Fruit fly (Drosophila melanogaster): Measurements from ENCODE around the gene CG9135.

CG9135 gene

DNA sequence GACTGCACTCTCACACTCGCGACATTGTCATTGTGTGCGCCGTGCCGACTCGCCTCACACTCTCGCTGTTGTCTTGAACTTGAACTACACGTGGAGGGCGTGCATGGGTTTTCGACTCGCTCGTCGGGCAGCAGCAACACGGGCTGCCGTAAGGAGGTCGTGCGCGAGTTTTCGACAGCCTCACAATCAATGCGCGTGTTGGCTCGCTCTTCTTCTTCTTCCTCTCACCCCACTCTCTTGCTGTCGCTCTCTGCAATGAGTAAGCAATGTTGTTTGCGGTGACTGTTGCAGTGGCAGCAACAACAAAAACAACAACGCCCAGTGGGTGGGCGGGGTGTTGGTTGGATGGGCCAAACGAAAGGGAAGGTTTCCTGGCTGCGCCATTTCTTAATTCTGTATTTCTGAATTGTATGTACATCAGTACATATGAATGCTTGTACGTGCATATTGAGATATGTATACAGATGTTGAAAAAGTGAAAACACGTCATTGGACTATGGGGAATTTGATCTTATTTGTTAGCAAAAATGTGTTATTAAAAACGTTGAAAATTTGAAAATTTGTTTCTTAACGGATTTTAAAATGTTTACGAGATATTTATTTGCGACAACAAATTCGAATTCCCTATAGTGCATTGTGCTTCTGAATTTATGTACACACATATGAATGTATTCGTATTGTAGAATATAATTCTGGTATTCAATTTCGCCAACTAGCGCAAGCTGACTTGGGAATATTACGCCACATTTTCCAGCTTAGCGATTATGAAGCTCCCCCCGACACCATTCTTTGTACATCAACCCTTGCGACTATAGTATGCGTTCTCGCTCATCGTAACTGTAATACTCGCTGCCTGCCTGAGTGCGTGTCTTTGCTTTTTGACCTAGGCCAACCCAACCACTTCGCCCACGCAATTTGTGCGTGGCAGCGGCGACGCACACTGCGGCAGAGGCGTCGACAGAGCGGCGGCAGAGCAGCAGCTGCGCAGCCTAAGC is 38.1 kb downstream of the CG9135 start (continued):
- TF ChIP-seq chm (GFP tag; IDR thresholded peaks at IDR 0.05) (peak; percentile 70; the same call in 1 of the 2 replicates), CG6854 (GFP tag; optimal IDR thresholded peaks at IDR 0.05) (no peak), Dref (GFP tag; IDR thresholded peaks at IDR 0.05) (no peak), CG14710 (tag; optimal IDR thresholded peaks at IDR 0.05) (no peak), dati (GFP tag; IDR thresholded peaks at IDR 0.05) (no peak), zf30C (GFP tag; optimal IDR thresholded peaks at IDR 0.05) (peak; percentile 29), CG31441 (GFP tag; IDR thresholded peaks at IDR 0.05) (0 out of 2 replicates have a peak, but pooled peaks have one; percentile 13), Adf1 (GFP tag; IDR thresholded peaks at IDR 0.05) (peak; percentile 99), E2f1 (GFP tag; IDR thresholded peaks at IDR 0.05) (no peak), CG18764 (GFP tag; optimal IDR thresholded peaks at IDR 0.05) (no peak), Ptx1 (GFP tag; IDR thresholded peaks at IDR 0.05) (no peak), CG30431 (GFP tag; optimal IDR thresholded peaks at IDR 0.05) (no peak), CG12219 (GFP tag; optimal IDR thresholded peaks at IDR 0.05) (no peak), tup (GFP tag; optimal IDR thresholded peaks at IDR 0.05) (no peak), nmo (GFP tag; optimal IDR thresholded peaks at IDR 0.05) (peak; percentile 12), Nf-YA (GFP tag; IDR thresholded peaks at IDR 0.05) (no peak), CG2889 (GFP tag; IDR thresholded peaks at IDR 0.05) (no peak), zfh1 (GFP tag; IDR thresholded peaks at IDR 0.05) (no peak), HLH4C (GFP tag; IDR thresholded peaks at IDR 0.05; ENCODE audit: partially characterized antibody) (peak; percentile 44; the same call in 1 of the 3 replicates), CG7372 (GFP tag; IDR thresholded peaks at IDR 0.05) (no peak), Usf (GFP tag; optimal IDR thresholded peaks at IDR 0.05) (peak; percentile 1), dm (GFP tag; optimal IDR thresholded peaks at IDR 0.05) (peak; percentile 93), sc (optimal IDR thresholded peaks at IDR 0.05) (no peak), sc (GFP tag; optimal IDR thresholded peaks at IDR 0.05) (peak; percentile 25), CG31224 (GFP tag; IDR thresholded peaks at IDR 0.05) (no peak), Hey (tag; optimal IDR thresholded peaks at IDR 0.05) (peak; percentile 96), CG10321 (GFP tag; IDR thresholded peaks at IDR 0.05) (no peak), hkb (optimal IDR thresholded peaks at IDR 0.05) (no peak), hkb (GFP tag; IDR thresholded peaks at IDR 0.05) (0 out of 2 replicates have a peak, but pooled peaks have one; percentile 11), klu (GFP tag; IDR thresholded peaks at IDR 0.05) (no peak), insv (GFP tag; optimal IDR thresholded peaks at IDR 0.05) (peak in 1 of 2 experiments; percentile 73), CG12942 (GFP tag; optimal IDR thresholded peaks at IDR 0.05) (no peak), CG18476 (GFP tag; optimal IDR thresholded peaks at IDR 0.05) (no peak), CG10431 (GFP tag; optimal IDR thresholded peaks at IDR 0.05) (peak; percentile 22), stwl (tag; optimal IDR thresholded peaks at IDR 0.05) (peak; percentile 92), fru (optimal IDR thresholded peaks at IDR 0.05) (peak; percentile 66), TFAM (GFP tag; optimal IDR thresholded peaks at IDR 0.05) (no peak), CG42726 (GFP tag; IDR thresholded peaks at IDR 0.05; ENCODE audit: partially characterized antibody) (peak; percentile 100), MBD-R2 (GFP tag; IDR thresholded peaks at IDR 0.05) (no peak), ab (GFP tag; optimal IDR thresholded peaks at IDR 0.05) (peak; percentile 73), schlank (tag; optimal IDR thresholded peaks at IDR 0.05) (no peak), mirr (GFP tag; optimal IDR thresholded peaks at IDR 0.05) (peak; percentile 94), CG14441 (GFP tag; IDR thresholded peaks at IDR 0.05) (no peak), CG8924 (tag; optimal IDR thresholded peaks at IDR 0.05) (peak; percentile 62), CG7556 (GFP tag; optimal IDR thresholded peaks at IDR 0.05) (peak; percentile 68), chif (GFP tag; optimal IDR thresholded peaks at IDR 0.05) (peak in 1 of 2 experiments; percentile 10), Nf-YC (tag; optimal IDR thresholded peaks at IDR 0.05) (peak; percentile 60), CG10959 (GFP tag; IDR thresholded peaks at IDR 0.05) (no peak), YL-1 (GFP tag; optimal IDR thresholded peaks at IDR 0.05) (no peak), kni (GFP tag; optimal IDR thresholded peaks at IDR 0.05) (peak; percentile 97)
